Fruit fly (Drosophila melanogaster): Measurements from ENCODE around the gene RpL10Ab.

Gene RpL10Ab

dm6 chr3L:11816641-11817040 is 6.0 kb upstream of the RpL10Ab start:
- TF ChIP-seq noc (tag; optimal IDR thresholded peaks at IDR 0.05), result no peak

DNA sequence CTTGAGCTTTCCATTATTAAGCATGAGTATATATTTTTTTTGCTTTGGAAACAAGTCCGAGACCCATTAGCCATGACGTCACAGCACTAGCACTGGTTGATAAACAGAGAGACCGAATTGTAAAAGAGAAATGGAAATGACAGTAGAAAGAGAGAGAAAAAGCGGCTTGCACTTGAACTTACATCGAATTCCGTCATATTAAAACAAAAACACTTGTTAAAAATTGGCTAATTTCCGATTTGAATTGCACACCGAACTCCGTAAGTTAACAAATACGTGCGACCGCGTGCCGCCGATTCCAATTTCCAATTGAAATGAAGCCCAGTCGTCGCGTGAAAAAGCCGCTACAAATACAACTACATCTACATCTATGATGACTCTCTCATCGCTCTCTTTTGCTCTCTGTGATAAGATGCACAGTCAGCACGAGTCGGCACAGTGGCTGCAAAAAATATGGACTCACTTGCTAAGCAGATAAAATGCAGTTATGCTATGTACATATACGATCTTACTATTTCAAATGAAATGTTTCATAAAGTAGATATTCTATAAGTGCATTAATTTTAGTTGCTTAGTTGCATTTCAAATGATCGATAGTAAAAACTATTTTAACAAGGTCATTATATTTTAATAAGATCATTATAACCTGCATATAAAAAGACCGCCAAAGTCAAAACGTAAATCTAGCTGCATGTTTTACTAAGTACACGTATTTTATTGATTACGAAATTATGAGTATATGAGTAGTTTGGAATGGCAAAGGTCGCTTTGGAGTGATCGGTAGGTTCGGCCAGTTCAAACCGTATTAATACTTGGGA is 2.8 kb upstream of the RpL10Ab start:
- TF ChIP-seq noc (tag; optimal IDR thresholded peaks at IDR 0.05), result peak; percentile 55

DNA sequence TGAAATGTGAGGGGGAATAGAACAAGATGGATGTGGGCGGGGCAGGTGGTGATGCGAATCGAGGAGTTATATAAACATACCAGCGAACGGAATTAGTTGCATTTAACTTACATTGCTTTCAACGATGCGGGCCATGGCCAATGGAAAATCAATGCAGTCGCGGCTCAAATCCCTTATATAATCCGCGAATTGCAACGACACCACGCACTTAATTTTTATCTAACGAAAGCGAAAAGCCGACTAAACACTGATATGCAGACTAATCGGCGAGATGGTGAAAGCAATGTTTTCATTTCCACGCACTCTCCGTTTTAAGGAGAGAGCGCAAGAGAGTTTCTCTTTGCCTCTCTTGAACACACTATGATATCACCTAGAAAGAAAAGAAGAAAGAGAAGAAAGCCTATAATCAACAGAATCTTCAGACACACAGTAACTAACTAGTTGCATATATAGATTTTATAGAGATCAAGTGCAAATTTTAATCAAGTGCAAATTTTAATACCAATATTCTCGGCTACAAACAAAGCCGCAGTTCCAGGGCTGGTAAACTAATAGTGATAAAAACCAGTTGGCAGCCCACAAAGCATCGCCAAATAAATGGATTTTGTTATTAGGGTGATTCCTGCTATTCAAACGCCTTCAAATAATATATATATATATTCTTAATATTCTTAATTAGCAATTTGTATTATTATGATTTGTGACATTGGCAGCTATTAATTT is 767 bp upstream of the RpL10Ab start, which contains the start of the genes CG11597 and CG5946:
TSS of gene CG11597 (minus strand) at position 553 of the 723 bp plus-strand sequence.
TSS of gene CG5946 (minus strand) at position 553 of the 723 bp plus-strand sequence.
- no peak for TF ChIP-seq noc (tag; optimal IDR thresholded peaks at IDR 0.05)

DNA sequence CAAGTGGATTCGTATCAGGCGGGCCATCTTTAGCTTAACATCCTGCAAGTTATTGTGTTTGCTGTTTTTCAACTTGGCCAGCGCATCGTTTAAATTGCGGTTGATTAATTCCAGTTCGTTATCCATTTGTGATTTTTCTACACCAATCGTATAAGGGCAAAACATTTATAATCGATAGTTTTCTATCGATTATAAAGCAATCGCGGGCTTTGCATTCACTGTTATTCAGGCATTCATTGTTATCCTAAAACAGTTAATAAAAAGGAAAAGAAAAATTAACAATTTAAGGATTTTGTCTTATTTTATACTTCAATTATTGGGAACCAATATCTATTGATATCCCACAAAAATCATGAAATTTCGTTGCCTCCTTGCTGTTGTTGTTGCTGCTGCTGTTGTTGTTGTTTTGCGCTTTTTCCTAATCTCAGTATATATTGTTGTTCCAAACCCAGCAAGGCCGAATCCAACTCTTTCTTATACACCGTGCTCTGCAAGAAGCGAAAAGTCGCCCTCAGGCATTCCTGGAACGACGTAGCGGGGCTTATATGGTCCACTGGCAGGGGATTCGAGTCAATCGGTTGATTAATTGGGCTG is 3.0 kb downstream of the RpL10Ab start, which contains the start of gene CG32095:
TSS of gene CG32095 (minus strand) at position 173 of the 594 bp plus-strand sequence.
- no peak for TF ChIP-seq noc (tag; optimal IDR thresholded peaks at IDR 0.05)

DNA sequence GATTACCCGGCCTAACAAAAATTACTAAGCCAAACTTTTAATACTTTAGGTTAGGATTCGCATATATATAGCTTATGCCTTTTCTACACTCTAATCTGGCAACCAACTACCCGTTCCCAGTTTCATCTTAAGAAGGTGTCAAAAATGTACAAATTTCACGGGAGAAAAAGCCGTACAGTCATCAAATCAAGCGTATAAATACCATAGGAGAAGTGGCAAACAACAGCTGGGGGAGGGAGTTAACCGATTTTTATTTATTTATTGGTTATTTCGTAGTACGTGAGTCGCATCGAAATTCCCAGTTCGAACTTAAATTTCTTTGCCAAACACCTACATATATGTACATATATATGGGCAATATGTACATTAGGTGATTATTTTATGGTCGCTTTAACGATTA is 6.1 kb downstream of the RpL10Ab start, which contains the start of gene CG7264:
TSS of gene CG7264 (plus strand) at position 301 of the 400 bp plus-strand sequence.
- no peak for TF ChIP-seq noc (tag; optimal IDR thresholded peaks at IDR 0.05)

dm6 chr3L:11831199-11831598 is 8.5 kb downstream of the RpL10Ab start:
- TF ChIP-seq noc (tag; optimal IDR thresholded peaks at IDR 0.05), result no peak

- TF ChIP-seq noc (tag; optimal IDR thresholded peaks at IDR 0.05), result no peak
Measured at dm6 chr3L:11832360-11833295, 10.0 kb downstream of the RpL10Ab start.

- TF ChIP-seq noc (tag; optimal IDR thresholded peaks at IDR 0.05), result no peak
Measured at dm6 chr3L:11833296-11833717, 10.7 kb downstream of the RpL10Ab start, which contains the start of gene CycA. Gene CycA, minus strand, starts transcription at chr3L:11833578.

dm6 chr3L:11836575-11837077 is 14.0 kb downstream of the RpL10Ab start, which contains the start of gene CG43064:
Gene CG43064, minus strand, starts transcription at chr3L:11836721.
- no peak for TF ChIP-seq noc (tag; optimal IDR thresholded peaks at IDR 0.05)

- TF ChIP-seq noc (tag; optimal IDR thresholded peaks at IDR 0.05), result no peak
Measured at dm6 chr3L:11847703-11848102, 25.1 kb downstream of the RpL10Ab start, which contains the start of gene CG12521. Gene CG12521, minus strand, starts transcription at chr3L:11847803.

DNA sequence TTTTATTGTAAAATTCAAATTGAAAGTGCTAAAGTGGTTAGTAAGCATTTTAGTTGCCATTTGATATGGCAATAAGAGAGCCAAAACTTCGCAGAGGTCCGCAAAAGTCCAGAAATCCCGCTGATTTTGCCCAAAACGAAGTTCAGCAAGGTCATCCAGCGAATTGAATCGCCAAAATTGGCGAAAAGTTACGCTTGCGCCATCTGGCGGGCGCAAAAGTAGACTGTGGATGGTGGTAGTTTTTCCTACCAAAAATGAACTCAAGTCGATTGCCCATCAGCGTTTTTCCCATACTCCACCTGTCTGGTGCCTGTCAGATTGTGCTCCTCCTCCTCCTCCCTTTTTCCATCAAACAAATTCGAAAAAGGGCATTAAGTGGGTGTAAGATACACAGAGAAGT is 30.3 kb downstream of the RpL10Ab start:
- no peak for TF ChIP-seq noc (tag; optimal IDR thresholded peaks at IDR 0.05)

- no peak for TF ChIP-seq noc (tag; optimal IDR thresholded peaks at IDR 0.05)
Measured at dm6 chr3L:11858745-11859144, 36.1 kb downstream of the RpL10Ab start.

DNA sequence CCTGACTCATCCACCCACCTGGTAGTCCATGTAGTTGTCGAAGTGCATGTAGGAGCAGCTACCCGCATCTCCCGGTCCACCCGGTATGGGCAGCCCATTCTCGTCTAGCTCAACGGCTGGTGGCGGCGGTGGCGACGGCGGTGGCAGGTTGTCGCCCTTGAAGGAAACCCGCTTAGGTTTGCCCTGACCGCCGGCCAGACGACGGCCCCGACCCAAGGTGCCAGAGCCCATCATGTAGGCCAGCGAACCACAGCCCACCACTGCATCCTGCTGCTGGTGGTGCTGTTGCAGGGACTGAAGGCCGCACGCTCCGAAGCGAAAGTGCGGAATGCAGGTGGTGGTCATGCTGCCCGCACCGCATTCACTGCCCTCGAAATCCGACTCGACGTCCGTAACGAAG is 39.6 kb downstream of the RpL10Ab start:
- TF ChIP-seq noc (tag; optimal IDR thresholded peaks at IDR 0.05), result no peak

- TF ChIP-seq noc (tag; optimal IDR thresholded peaks at IDR 0.05), result no peak
Measured at dm6 chr3L:11863587-11863986, 40.9 kb downstream of the RpL10Ab start.

DNA sequence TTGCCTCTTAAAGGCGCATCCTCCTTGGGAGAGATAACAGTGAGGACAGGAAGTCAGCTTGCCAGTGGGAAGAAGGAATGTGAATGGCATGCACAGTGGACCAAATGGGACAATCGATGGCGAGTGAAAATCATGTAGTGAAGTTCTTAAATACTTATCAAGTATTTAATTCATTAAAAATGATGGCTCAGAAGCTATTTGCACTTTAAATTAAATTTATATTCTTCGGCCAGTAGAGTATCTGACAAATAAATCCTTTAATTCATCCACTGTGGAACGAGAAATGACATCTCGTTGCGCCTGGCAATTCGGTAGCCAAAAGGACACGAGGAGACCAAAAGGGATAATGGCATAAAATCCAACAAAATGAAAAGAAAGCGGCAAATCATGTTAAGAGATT is 46.7 kb downstream of the RpL10Ab start:
- TF ChIP-seq noc (tag; optimal IDR thresholded peaks at IDR 0.05), result no peak
